Worm (Caenorhabditis elegans) whole organism, early embryonic: ENCODE measurements around the gene B0222.15.

Source experiments
- F13C5.2 ChIP-seq: sonication (generic microtip); optimal IDR thresholded peaks from 2 replicates; lab custom pipeline; 2017; ENCODE audit warnings: mild to moderate bottlenecking, missing genetic modification characterization, inconsistent platforms, missing compliant biosample characterization
- ama-1 ChIP-seq: fragments of 150-350 bp; optimal IDR thresholded peaks from 2 replicates; lab custom pipeline; 2014
- ceh-13 ChIP-seq: fragments of 200-800 bp; sonication (Bioruptor generic); optimal IDR thresholded peaks from 2 replicates; lab custom pipeline; 2018; ENCODE audit warnings: mild to moderate bottlenecking, missing genetic modification characterization, missing compliant biosample characterization
- ceh-36 ChIP-seq: sonication (generic microtip); optimal IDR thresholded peaks from 2 replicates; lab custom pipeline; 2016; ENCODE audit warnings: missing genetic modification characterization, inconsistent platforms, missing compliant biosample characterization
- hmbx-1 ChIP-seq: sonication (generic microtip); optimal IDR thresholded peaks from 2 replicates; lab custom pipeline; 2016; ENCODE audit warnings: mild to moderate bottlenecking, missing genetic modification characterization, missing compliant biosample characterization
- scrt-1 ChIP-seq: fragments of 200-800 bp; sonication (Bioruptor generic); IDR thresholded peaks from 2 replicates; pipeline ENCODE4 v1.3.6; 2022; ENCODE audit warnings: missing genetic modification characterization, missing compliant biosample characterization
- tra-4 ChIP-seq: sonication (generic microtip); optimal IDR thresholded peaks from 2 replicates; lab custom pipeline; 2017; ENCODE audit warnings: missing genetic modification characterization, missing compliant biosample characterization

ce11 chrV:9109281-9109680 is 47.3 kb downstream of the B0222.15 start, which contains the start of gene pqn-31:
- no peak for TF ChIP-seq hmbx-1
- TF ChIP-seq scrt-1 (GFP tag; lab: Robert Waterston, UW) = no peak
- no peak for TF ChIP-seq tra-4 (tag; lab: Kevin White, UChicago)
- no peak for TF ChIP-seq F13C5.2 (tag; lab: Kevin White, UChicago)
- no peak for TF ChIP-seq ama-1 (lab: Kevin White, UChicago)
- TF ChIP-seq ceh-13 (GFP tag; lab: Kevin White, UChicago) = no peak
- no peak for TF ChIP-seq ceh-36
